Worm (Caenorhabditis elegans) whole organism, midembryonic: ENCODE measurements around the gene rpt-4.

Experiments used
- T22C8.4 ChIP-seq: fragments of 200-800 bp; sonication (Bioruptor generic); IDR thresholded peaks from 2 replicates; pipeline ENCODE4 v1.3.6; 2022; ENCODE audit warnings: missing genetic modification characterization, missing compliant biosample characterization
- cog-1 ChIP-seq: sonication (generic microtip); optimal IDR thresholded peaks from 2 replicates; lab custom pipeline; 2016; ENCODE audit warnings: missing genetic modification characterization, missing compliant biosample characterization
- flt-1 ChIP-seq: fragments of 200-800 bp; sonication (Bioruptor generic); IDR thresholded peaks from 2 replicates; pipeline ENCODE4 v1.3.6; 2022; ENCODE audit warnings: missing genetic modification characterization, missing compliant biosample characterization
- klf-2 ChIP-seq: fragments of 200-800 bp; sonication (Bioruptor generic); conservative IDR thresholded peaks from 2 replicates; pipeline ENCODE4 v1.3.6; 2022; ENCODE audit warnings: missing genetic modification reagents, missing genetic modification characterization, missing compliant biosample characterization
- med-1 ChIP-seq: sonication (generic microtip); optimal IDR thresholded peaks from 2 replicates; lab custom pipeline; 2017; ENCODE audit warnings: missing genetic modification characterization, mild to moderate bottlenecking, missing compliant biosample characterization, antibody characterized with exemption, missing genetic modification reagents; ENCODE audit not compliant: insufficient read depth
- ref-1 ChIP-seq: fragments of 200-800 bp; sonication (Bioruptor generic); conservative IDR thresholded peaks from 2 replicates; pipeline ENCODE4 v1.3.6; 2022; ENCODE audit warnings: missing genetic modification reagents, missing genetic modification characterization, missing compliant biosample characterization
- ztf-23 ChIP-seq: fragments of 200-800 bp; sonication (Bioruptor generic); IDR thresholded peaks from 2 replicates; pipeline ENCODE4 v1.3.6; 2022; ENCODE audit warnings: missing genetic modification reagents, missing genetic modification characterization, missing compliant biosample characterization
- ztf-29 ChIP-seq: fragments of 200-800 bp; sonication (Bioruptor generic); IDR thresholded peaks from 2 replicates; pipeline ENCODE4 v1.3.6; 2022; ENCODE audit warnings: missing genetic modification reagents, missing genetic modification characterization, missing compliant biosample characterization

ce11 chrII:65484-65883, 19.5 kb upstream of the rpt-4 start:
- TF ChIP-seq flt-1 (GFP tag; lab: Robert Waterston, UW), result no peak
- TF ChIP-seq klf-2 (GFP tag; lab: Robert Waterston, UW), result no peak
- TF ChIP-seq T22C8.4 (GFP tag; lab: Robert Waterston, UW), result no peak
- TF ChIP-seq cog-1 (tag; lab: Kevin White, UChicago), result no peak
- TF ChIP-seq med-1, result no peak
- no peak for TF ChIP-seq ztf-23 (GFP tag; lab: Robert Waterston, UW)
- TF ChIP-seq ref-1 (GFP tag; lab: Robert Waterston, UW), result no peak
- TF ChIP-seq ztf-29 (GFP tag; lab: Robert Waterston, UW), result no peak
